Worm (Caenorhabditis elegans) whole organism, early embryonic: ENCODE measurements around the gene F54D5.9.

Source experiments
- B0310.2 ChIP-seq: sonication (generic microtip); optimal IDR thresholded peaks from 2 replicates; lab custom pipeline; 2016; ENCODE audit warnings: mild to moderate bottlenecking, missing genetic modification characterization, missing compliant biosample characterization
- ama-1 ChIP-seq: fragments of 150-350 bp; optimal IDR thresholded peaks from 2 replicates; lab custom pipeline; 2014
- ceh-13 ChIP-seq: fragments of 200-800 bp; sonication (Bioruptor generic); optimal IDR thresholded peaks from 2 replicates; lab custom pipeline; 2018; ENCODE audit warnings: mild to moderate bottlenecking, missing genetic modification characterization, missing compliant biosample characterization
- ets-7 ChIP-seq: sonication (generic microtip); optimal IDR thresholded peaks from 2 replicates; lab custom pipeline; 2016; ENCODE audit warnings: missing genotype, missing genetic modification characterization, missing compliant biosample characterization
- flt-1 ChIP-seq: fragments of 200-800 bp; sonication (Bioruptor generic); IDR thresholded peaks from 2 replicates; pipeline ENCODE4 v1.3.6; 2022; ENCODE audit warnings: missing genetic modification characterization, missing compliant biosample characterization
- hmbx-1 ChIP-seq: sonication (generic microtip); optimal IDR thresholded peaks from 2 replicates; lab custom pipeline; 2016; ENCODE audit warnings: mild to moderate bottlenecking, missing genetic modification characterization, missing compliant biosample characterization
- hmg-4 ChIP-seq: fragments of 200-800 bp; sonication (Bioruptor generic); optimal IDR thresholded peaks from 2 replicates; lab custom pipeline; 2018; ENCODE audit warnings: mild to moderate bottlenecking, missing genetic modification characterization, missing compliant biosample characterization
- sea-1 ChIP-seq: fragments of 200-800 bp; sonication (Bioruptor generic); conservative IDR thresholded peaks from 2 replicates; pipeline ENCODE4 v1.3.6; 2022; ENCODE audit warnings: missing genetic modification characterization, missing compliant biosample characterization
- tra-4 ChIP-seq: sonication (generic microtip); optimal IDR thresholded peaks from 2 replicates; lab custom pipeline; 2017; ENCODE audit warnings: missing genetic modification characterization, missing compliant biosample characterization

ce11 chrII:11547254-11547687 is 2.6 kb upstream of the F54D5.9 start, which contains the start of gene F54D5.7:
- TF ChIP-seq ama-1 (lab: Kevin White, UChicago) (peak; percentile 77), B0310.2 (tag; lab: Kevin White, UChicago) (no peak), tra-4 (tag; lab: Kevin White, UChicago) (no peak), flt-1 (GFP tag; lab: Robert Waterston, UW) (no peak), ets-7 (tag; lab: Kevin White, UChicago) (no peak), hmg-4 (GFP tag; lab: Kevin White, UChicago) (no peak), ceh-13 (GFP tag; lab: Kevin White, UChicago) (no peak), sea-1 (GFP tag; lab: Robert Waterston, UW) (0 out of 2 replicates have a peak, but pooled peaks have one; percentile 66), hmbx-1 (peak; percentile 22)
